Worm (Caenorhabditis elegans): ENCODE results near the gene fbxa-169.

ce11 chrII:13637941-13638489 lies 10.3 kb upstream of the fbxa-169 start, which contains the start of gene phdh-1:
- TF ChIP-seq W03F9.2 (tag; optimal IDR thresholded peaks at IDR 0.05) (no peak), him-1 (tag; optimal IDR thresholded peaks at IDR 0.05) (no peak)

All from whole organism, L4/young adult.